Worm (Caenorhabditis elegans) whole organism, L1 larva: ENCODE measurements around the gene glr-6.

Source experiments
- C34B4.2 ChIP-seq: sonication (generic microtip); optimal IDR thresholded peaks from 2 replicates; lab custom pipeline; 2017; ENCODE audit warnings: mild to moderate bottlenecking, missing genetic modification characterization, missing compliant biosample characterization
- aha-1 ChIP-seq: fragments of 150-350 bp; optimal IDR thresholded peaks from 2 replicates; lab custom pipeline; 2014; ENCODE audit warnings: missing biosample characterization, missing genetic modification characterization
- alr-1 ChIP-seq: fragments of 200-800 bp; sonication (Bioruptor generic); optimal IDR thresholded peaks from 2 replicates; lab custom pipeline; 2018; ENCODE audit warnings: borderline replicate concordance, mild to moderate bottlenecking, missing genetic modification characterization, missing compliant biosample characterization
- aly-2 ChIP-seq: fragments of 150-350 bp; optimal IDR thresholded peaks from 2 replicates; lab custom pipeline; 2014; ENCODE audit warnings: missing biosample characterization, missing genetic modification characterization
- ama-1 ChIP-seq: fragments of 150-350 bp; optimal IDR thresholded peaks from 2 replicates; lab custom pipeline; 2014
- blmp-1 ChIP-seq: fragments of 150-350 bp; optimal IDR thresholded peaks from 2 replicates; lab custom pipeline; 2014; ENCODE audit warnings: missing biosample characterization, missing genetic modification characterization
- ceh-63 ChIP-seq: fragments of 200-800 bp; sonication (Bioruptor generic); optimal IDR thresholded peaks from 2 replicates; lab custom pipeline; 2018; ENCODE audit warnings: mild to moderate bottlenecking, missing genetic modification characterization, missing compliant biosample characterization
- ceh-82 ChIP-seq, 3 experiments: fragments of 150-350 bp in 1 of 3; sonication (generic microtip) in 2 of 3; optimal IDR thresholded peaks; 2 replicates each; lab custom pipeline; 2014 to 2017; ENCODE audit warnings: missing biosample characterization in 3 of 3, missing genetic modification characterization in 3 of 3
- dpl-1 ChIP-seq, 3 experiments: fragments of 150-350 bp in 2 of 3; sonication (generic microtip) in 1 of 3; optimal IDR thresholded peaks; 2 replicates each; lab custom pipeline; 2014 to 2017; ENCODE audit warnings: missing biosample characterization in 3 of 3, missing genetic modification characterization in 3 of 3, missing genetic modification reagents in 3 of 3
- dsc-1 ChIP-seq: sonication (generic microtip); optimal IDR thresholded peaks from 2 replicates; lab custom pipeline; 2016; ENCODE audit warnings: mild to moderate bottlenecking, missing genetic modification characterization, missing compliant biosample characterization
- efl-1 ChIP-seq, 4 experiments: fragments of 150-350 bp; optimal IDR thresholded peaks in 3 of 4; peaks in 1 of 4; 1 replicate in 1 of 4; 2 replicates in 3 of 4; lab custom pipeline; 2014; ENCODE audit warnings: missing biosample characterization in 2 of 4, missing genetic modification characterization in 2 of 4, missing genetic modification reagents in 2 of 4
- efl-3 ChIP-seq: fragments of 200-800 bp; sonication (Bioruptor generic); optimal IDR thresholded peaks from 2 replicates; lab custom pipeline; 2018; ENCODE audit warnings: mild to moderate bottlenecking, missing genetic modification characterization, missing compliant biosample characterization
- egl-13 ChIP-seq: sonication (generic microtip); optimal IDR thresholded peaks from 2 replicates; lab custom pipeline; 2016; ENCODE audit warnings: missing genotype, missing genetic modification reagents, missing genetic modification characterization, missing compliant biosample characterization
- egl-27 ChIP-seq, 2 experiments: fragments of 150-350 bp in 1 of 2; sonication (generic microtip); optimal IDR thresholded peaks; 3 replicates each; lab custom pipeline; 2017 to 2018; ENCODE audit warnings: missing biosample characterization in 2 of 2, missing genetic modification characterization in 2 of 2, missing genetic modification reagents in 2 of 2
- elt-3 ChIP-seq, 6 experiments: fragments of 150-350 bp in 1 of 6; sonication (generic microtip); optimal IDR thresholded peaks; 2 replicates each; lab custom pipeline; 2017 to 2018; ENCODE audit warnings: missing biosample characterization in 6 of 6, missing genetic modification characterization in 6 of 6, inconsistent platforms in 1 of 6
- ets-5 ChIP-seq: fragments of 200-800 bp; sonication (Bioruptor generic); IDR thresholded peaks from 2 replicates; pipeline ENCODE4 v1.3.6; 2022; ENCODE audit warnings: missing genetic modification characterization, missing compliant biosample characterization
- fkh-4 ChIP-seq: sonication (generic microtip); optimal IDR thresholded peaks from 2 replicates; lab custom pipeline; 2016; ENCODE audit warnings: missing compliant biosample characterization, missing genetic modification characterization, borderline replicate concordance
- fkh-8 ChIP-seq: sonication (generic microtip); optimal IDR thresholded peaks from 2 replicates; lab custom pipeline; 2016; ENCODE audit warnings: mild to moderate bottlenecking, missing genetic modification characterization, missing compliant biosample characterization
- grh-1 ChIP-seq: fragments of 200-800 bp; sonication (Bioruptor generic); IDR thresholded peaks from 2 replicates; pipeline ENCODE4 v1.3.6; 2022; ENCODE audit warnings: missing genetic modification reagents, missing genetic modification characterization, missing compliant biosample characterization
- irx-1 ChIP-seq: sonication (generic microtip); optimal IDR thresholded peaks from 2 replicates; lab custom pipeline; 2016; ENCODE audit warnings: missing genetic modification characterization, missing compliant biosample characterization
- lin-15B ChIP-seq: fragments of 150-350 bp; sonication (generic microtip); optimal IDR thresholded peaks from 3 replicates; lab custom pipeline; 2014; ENCODE audit warnings: missing biosample characterization, missing genetic modification characterization
- lin-35 ChIP-seq, 2 experiments: fragments of 150-350 bp; optimal IDR thresholded peaks; 2 replicates each; lab custom pipeline; 2014; ENCODE audit warnings: missing biosample characterization in 2 of 2, missing genetic modification characterization in 2 of 2, missing genetic modification reagents in 2 of 2
- lsy-2 ChIP-seq, 2 experiments: fragments of 150-350 bp; optimal IDR thresholded peaks; 2 replicates each; lab custom pipeline; 2014; ENCODE audit warnings: missing biosample characterization in 2 of 2, missing genetic modification characterization in 2 of 2
- mep-1 ChIP-seq: fragments of 150-350 bp; optimal IDR thresholded peaks from 2 replicates; lab custom pipeline; 2014; ENCODE audit warnings: missing biosample characterization, missing genetic modification characterization
- nhr-12 ChIP-seq: sonication (generic microtip); optimal IDR thresholded peaks from 2 replicates; lab custom pipeline; 2017; ENCODE audit warnings: missing biosample characterization, missing genetic modification characterization
- nhr-20 ChIP-seq: sonication (generic microtip); optimal IDR thresholded peaks from 2 replicates; lab custom pipeline; 2016; ENCODE audit warnings: mild to moderate bottlenecking, missing genetic modification characterization, missing compliant biosample characterization
- nhr-237 ChIP-seq: fragments of 150-350 bp; optimal IDR thresholded peaks from 2 replicates; lab custom pipeline; 2014; ENCODE audit warnings: missing biosample characterization, missing genetic modification characterization
- nhr-47 ChIP-seq: sonication (generic microtip); optimal IDR thresholded peaks from 2 replicates; lab custom pipeline; 2016; ENCODE audit warnings: mild to moderate bottlenecking, missing genetic modification characterization, moderate library complexity, missing compliant biosample characterization
- nhr-71 ChIP-seq: sonication (generic microtip); optimal IDR thresholded peaks from 2 replicates; lab custom pipeline; 2016; ENCODE audit warnings: mild to moderate bottlenecking, missing genetic modification characterization, moderate library complexity, missing compliant biosample characterization
- nhr-84 ChIP-seq: sonication (generic microtip); optimal IDR thresholded peaks from 2 replicates; lab custom pipeline; 2017; ENCODE audit warnings: missing biosample characterization, missing genetic modification characterization
- nhr-90 ChIP-seq: sonication (generic microtip); optimal IDR thresholded peaks from 2 replicates; lab custom pipeline; 2016; ENCODE audit warnings: mild to moderate bottlenecking, missing genetic modification characterization, missing compliant biosample characterization; ENCODE audit not compliant: poor library complexity
- pax-3 ChIP-seq: fragments of 200-800 bp; sonication (Bioruptor generic); optimal IDR thresholded peaks from 2 replicates; lab custom pipeline; 2018; ENCODE audit warnings: mild to moderate bottlenecking, missing genetic modification characterization, moderate library complexity, missing compliant biosample characterization
- skn-1 ChIP-seq: fragments of 150-350 bp; optimal IDR thresholded peaks from 2 replicates; lab custom pipeline; 2014; ENCODE audit warnings: missing biosample characterization, missing genetic modification characterization
- snu-23 ChIP-seq: sonication (generic microtip); optimal IDR thresholded peaks from 2 replicates; lab custom pipeline; 2016; ENCODE audit warnings: missing genetic modification characterization, missing compliant biosample characterization
- sox-4 ChIP-seq: sonication (generic microtip); optimal IDR thresholded peaks from 2 replicates; lab custom pipeline; 2016; ENCODE audit warnings: missing genetic modification characterization, missing compliant biosample characterization
- sptf-1 ChIP-seq: fragments of 150-350 bp; optimal IDR thresholded peaks from 2 replicates; lab custom pipeline; 2014; ENCODE audit warnings: missing biosample characterization, missing genetic modification characterization
- swsn-7 ChIP-seq: sonication (generic microtip); optimal IDR thresholded peaks from 2 replicates; lab custom pipeline; 2016; ENCODE audit warnings: missing genetic modification characterization, missing compliant biosample characterization
- tbx-2 ChIP-seq: sonication (generic microtip); optimal IDR thresholded peaks from 2 replicates; lab custom pipeline; 2016; ENCODE audit warnings: missing genetic modification characterization, missing compliant biosample characterization
- tlp-1 ChIP-seq: fragments of 150-350 bp; optimal IDR thresholded peaks from 2 replicates; lab custom pipeline; 2014; ENCODE audit warnings: missing biosample characterization, missing genetic modification characterization
- unc-130 ChIP-seq: fragments of 150-350 bp; optimal IDR thresholded peaks from 2 replicates; lab custom pipeline; 2017; ENCODE audit warnings: missing biosample characterization, missing genetic modification characterization, inconsistent platforms
- unc-30 ChIP-seq: sonication (generic microtip); optimal IDR thresholded peaks from 2 replicates; lab custom pipeline; 2017; ENCODE audit warnings: missing biosample characterization, missing genetic modification characterization
- unc-98 ChIP-seq: fragments of 200-800 bp; sonication (Bioruptor generic); IDR thresholded peaks from 2 replicates; pipeline ENCODE4 v1.3.6; 2022; ENCODE audit warnings: missing genetic modification characterization, missing compliant biosample characterization
- xbp-1 ChIP-seq: sonication (generic microtip); optimal IDR thresholded peaks from 2 replicates; lab custom pipeline; 2016; ENCODE audit warnings: missing genetic modification characterization, missing compliant biosample characterization
- ztf-4 ChIP-seq: fragments of 150-350 bp; optimal IDR thresholded peaks from 2 replicates; lab custom pipeline; 2014; ENCODE audit warnings: missing biosample characterization, missing genetic modification characterization

The glr-6 gene

ce11 chrX:6804857-6805256 is 35.7 kb downstream of the glr-6 start (continued):
- peak; percentile 12 for TF ChIP-seq lin-15B (tag; lab: Kevin White, UChicago)
- TF ChIP-seq unc-30 (tag; lab: Kevin White, UChicago), result no peak
- TF ChIP-seq grh-1, result peak; percentile 58
- TF ChIP-seq sptf-1 (tag; lab: Kevin White, UChicago), result no peak
- TF ChIP-seq dpl-1 (GFP tag; optimal IDR thresholded peaks at IDR 0.05; lab: Kevin White, UChicago), result peak; percentile 92 to 94 (median 92)
- peak; percentile 57 for TF ChIP-seq blmp-1
- peak; percentile 6 to 48 (median 28) for TF ChIP-seq ceh-82 (tag; optimal IDR thresholded peaks at IDR 0.05; lab: Kevin White, UChicago)
- peak; percentile 17 for TF ChIP-seq irx-1 (tag; lab: Kevin White, UChicago)
- no peak for TF ChIP-seq ztf-4
- TF ChIP-seq unc-98, result no peak
- TF ChIP-seq egl-27 (tag; optimal IDR thresholded peaks at IDR 0.05; lab: Kevin White, UChicago), result no peak
- no peak for TF ChIP-seq aly-2 (tag; lab: Kevin White, UChicago)
- TF ChIP-seq egl-13, result no peak
- no peak for TF ChIP-seq ets-5 (GFP tag; lab: Robert Waterston, UW)
- TF ChIP-seq nhr-12, result no peak
- TF ChIP-seq nhr-84 (tag; lab: Kevin White, UChicago), result no peak
- peak; percentile 83 for TF ChIP-seq nhr-71 (tag; lab: Kevin White, UChicago)
- TF ChIP-seq nhr-90 (tag; lab: Kevin White, UChicago), result peak; percentile 53
- peak; percentile 47 to 72 for TF ChIP-seq lsy-2 (tag; optimal IDR thresholded peaks at IDR 0.05; lab: Kevin White, UChicago)
- peak; percentile 50 for TF ChIP-seq tbx-2 (tag; lab: Kevin White, UChicago)
- peak; percentile 14 for TF ChIP-seq unc-130 (tag; lab: Kevin White, UChicago)
- TF ChIP-seq lin-35 (GFP tag; optimal IDR thresholded peaks at IDR 0.05; lab: Kevin White, UChicago), result peak; percentile 94 to 96
- no peak for TF ChIP-seq alr-1 (tag; lab: Kevin White, UChicago)
- no peak for TF ChIP-seq fkh-4
- no peak for TF ChIP-seq efl-3 (GFP tag; lab: Kevin White, UChicago)
- peak; percentile 10 for TF ChIP-seq dsc-1 (tag; lab: Kevin White, UChicago)
- TF ChIP-seq ceh-63 (GFP tag; lab: Kevin White, UChicago), result no peak
- no peak for TF ChIP-seq aha-1 (tag; lab: Kevin White, UChicago)
- no peak for TF ChIP-seq pax-3 (tag; lab: Kevin White, UChicago)
- no peak for TF ChIP-seq sox-4
- peak; percentile 83 for TF ChIP-seq skn-1 (tag; lab: Kevin White, UChicago)

ce11 chrX:6804405-6804804 is 36.1 kb downstream of the glr-6 start:
- peak; percentile 12 for TF ChIP-seq egl-13
- no peak for TF ChIP-seq dsc-1 (tag; lab: Kevin White, UChicago)
- TF ChIP-seq C34B4.2 (tag; lab: Kevin White, UChicago), result no peak
- peak; percentile 51 for TF ChIP-seq nhr-47 (tag; lab: Kevin White, UChicago)
- no peak for TF ChIP-seq unc-98
- no peak for TF ChIP-seq swsn-7 (tag; lab: Kevin White, UChicago)
- TF ChIP-seq fkh-4, result no peak
- TF ChIP-seq lin-15B (tag; lab: Kevin White, UChicago), result no peak
- no peak for TF ChIP-seq efl-1 (optimal IDR thresholded peaks at IDR 0.05; lab: Kevin White, UChicago)
- peak in 1 of 2 experiments; percentile 91 for TF ChIP-seq efl-1 (GFP tag; optimal IDR thresholded peaks at IDR 0.05 in 1 of 2; lab: Kevin White, UChicago)
- no peak for TF ChIP-seq dpl-1 (GFP tag; optimal IDR thresholded peaks at IDR 0.05; lab: Kevin White, UChicago)
- TF ChIP-seq snu-23 (GFP tag; lab: Kevin White, UChicago), result no peak
- no peak for TF ChIP-seq elt-3 (tag; optimal IDR thresholded peaks at IDR 0.05; lab: Kevin White, UChicago)
- no peak for TF ChIP-seq xbp-1 (tag; lab: Kevin White, UChicago)
- TF ChIP-seq fkh-8 (tag; lab: Kevin White, UChicago), result peak; percentile 71
- TF ChIP-seq ama-1 (lab: Kevin White, UChicago), result no peak
- TF ChIP-seq sox-4, result peak; percentile 7
- peak; percentile 4 for TF ChIP-seq pax-3 (tag; lab: Kevin White, UChicago)
- peak in 1 of 2 experiments; percentile 25 for TF ChIP-seq lin-35 (GFP tag; optimal IDR thresholded peaks at IDR 0.05; lab: Kevin White, UChicago)
- peak; percentile 37 for TF ChIP-seq nhr-20 (tag; lab: Kevin White, UChicago)
- no peak for TF ChIP-seq tlp-1 (tag; lab: Kevin White, UChicago)
- TF ChIP-seq mep-1 (tag; lab: Kevin White, UChicago), result peak; percentile 6
- no peak for TF ChIP-seq nhr-237 (tag; lab: Kevin White, UChicago)
- TF ChIP-seq ets-5 (GFP tag; lab: Robert Waterston, UW), result no peak
- TF ChIP-seq, all 84 proteins: peak for 9
